Fruit fly (Drosophila melanogaster): ENCODE data around the gene CG43348.
A peak's percentile ranks its signal among the peaks of the same experiment; 100 is the strongest.

CG43348 gene

DNA sequence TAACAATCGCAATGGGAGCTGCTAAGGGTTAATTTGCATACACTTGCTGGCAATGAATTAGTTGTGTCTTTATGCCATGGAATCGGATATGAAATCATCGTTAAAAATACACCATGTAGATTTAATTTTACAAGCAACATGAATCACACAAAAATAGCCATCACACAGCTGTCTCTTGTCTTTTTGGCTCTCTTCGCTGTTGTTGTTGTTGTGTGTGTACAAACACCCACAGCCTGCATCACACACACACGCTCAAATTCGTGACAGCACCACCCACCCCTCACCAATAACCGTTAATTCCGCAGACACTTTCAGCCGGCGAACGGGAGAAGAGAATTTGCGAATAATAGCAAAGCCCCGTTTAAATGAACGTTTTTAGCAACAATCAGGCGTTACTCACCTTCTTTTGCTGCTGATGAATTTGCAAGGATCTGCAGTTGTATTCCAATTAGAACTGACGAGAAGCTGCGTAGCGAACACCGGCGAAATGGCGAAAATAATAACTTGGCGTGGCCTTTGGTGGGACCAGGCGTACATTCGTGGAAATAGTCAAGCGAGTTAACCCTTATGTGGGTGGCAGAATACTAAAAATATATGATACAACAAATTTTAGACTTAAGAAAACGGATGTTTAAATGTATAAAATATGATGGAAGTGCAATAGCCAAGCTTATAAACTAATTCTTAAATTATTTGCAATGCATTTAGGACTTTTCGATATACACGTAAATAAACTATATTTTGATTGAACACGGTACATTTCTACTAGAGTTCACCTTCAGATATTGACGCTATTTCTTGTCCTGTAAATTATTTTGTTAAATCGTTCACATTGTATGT is 41.3 kb upstream of the CG43348 start, which contains the start of gene capt (continued):
- TF ChIP-seq PHDP (tag; optimal IDR thresholded peaks at IDR 0.05) (peak; percentile 35), Hand (GFP tag; optimal IDR thresholded peaks at IDR 0.05) (no peak), trem (tag; optimal IDR thresholded peaks at IDR 0.05) (peak; percentile 9), sna (GFP tag; IDR thresholded peaks at IDR 0.05; ENCODE audit: partially characterized antibody) (no peak), CG11456 (GFP tag; IDR thresholded peaks at IDR 0.05) (peak; percentile 62; the same call in 1 of the 3 replicates), emc (GFP tag; optimal IDR thresholded peaks at IDR 0.05) (no peak), tup (GFP tag; optimal IDR thresholded peaks at IDR 0.05) (no peak), CG12104 (GFP tag; optimal IDR thresholded peaks at IDR 0.05) (peak; percentile 65), CG11723 (GFP tag; optimal IDR thresholded peaks at IDR 0.05) (peak; percentile 26), BtbVII (GFP tag; optimal IDR thresholded peaks at IDR 0.05) (peak; percentile 22), CG3281 (GFP tag; optimal IDR thresholded peaks at IDR 0.05) (no peak), otp (GFP tag; IDR thresholded peaks at IDR 0.05) (no peak), zfh2 (GFP tag; optimal IDR thresholded peaks at IDR 0.05) (peak; percentile 42), CG17802 (tag; optimal IDR thresholded peaks at IDR 0.05) (no peak), sc (optimal IDR thresholded peaks at IDR 0.05) (no peak), sc (GFP tag; optimal IDR thresholded peaks at IDR 0.05) (no peak), H2.0 (GFP tag; IDR thresholded peaks at IDR 0.05) (0 out of 2 replicates have a peak, but pooled peaks have one; percentile 7), CG3163 (GFP tag; optimal IDR thresholded peaks at IDR 0.05) (no peak), btn (GFP tag; optimal IDR thresholded peaks at IDR 0.05) (no peak), CG10959 (GFP tag; IDR thresholded peaks at IDR 0.05) (peak; percentile 89), Abd-B (GFP tag; optimal IDR thresholded peaks at IDR 0.05) (peak; percentile 46), Rx (GFP tag; IDR thresholded peaks at IDR 0.05) (peak; percentile 25; the same call in 1 of the 2 replicates), slp2 (GFP tag; optimal IDR thresholded peaks at IDR 0.05) (peak; percentile 18), ind (GFP tag; optimal IDR thresholded peaks at IDR 0.05) (peak; percentile 52), CG31365 (tag; optimal IDR thresholded peaks at IDR 0.05) (no peak), CG3995 (GFP tag; optimal IDR thresholded peaks at IDR 0.05) (peak; percentile 8), sr (GFP tag; IDR thresholded peaks at IDR 0.05) (peak; percentile 86), Trl (optimal IDR thresholded peaks at IDR 0.05) (peak in 1 of 2 experiments; percentile 30), Trl (GFP tag; optimal IDR thresholded peaks at IDR 0.05) (no peak), Hsf (GFP tag; optimal IDR thresholded peaks at IDR 0.05) (peak; percentile 62), Ptx1 (GFP tag; IDR thresholded peaks at IDR 0.05) (0 out of 2 replicates have a peak, but pooled peaks have one; percentile 29), CG17612 (GFP tag; IDR thresholded peaks at IDR 0.05) (no peak), Gug (GFP tag; IDR thresholded peaks at IDR 0.05) (0 out of 4 replicates have a peak, but pooled peaks have one; percentile 16), Dp (GFP tag; optimal IDR thresholded peaks at IDR 0.05) (no peak), Atf-2 (GFP tag; optimal IDR thresholded peaks at IDR 0.05) (no peak), CG17361 (GFP tag; IDR thresholded peaks at IDR 0.05) (peak; percentile 58; the same call in 2 of the 3 replicates), eyg (GFP tag; optimal IDR thresholded peaks at IDR 0.05) (no peak), org-1 (GFP tag; optimal IDR thresholded peaks at IDR 0.05) (no peak), CG17829 (tag; optimal IDR thresholded peaks at IDR 0.05) (peak; percentile 18), dmrt11E (tag; optimal IDR thresholded peaks at IDR 0.05) (peak; percentile 14), CG6272 (GFP tag; IDR thresholded peaks at IDR 0.05) (no peak), Xbp1 (GFP tag; optimal IDR thresholded peaks at IDR 0.05) (peak; percentile 44), sqz (GFP tag; optimal IDR thresholded peaks at IDR 0.05) (no peak), Xrp1 (GFP tag; IDR thresholded peaks at IDR 0.05) (peak; percentile 18; the same call in 1 of the 2 replicates), CG42726 (GFP tag; IDR thresholded peaks at IDR 0.05; ENCODE audit: partially characterized antibody) (peak; percentile 52; the same call in 1 of the 2 replicates), ewg (GFP tag; optimal IDR thresholded peaks at IDR 0.05) (peak; percentile 5), Meics (GFP tag; optimal IDR thresholded peaks at IDR 0.05) (peak; percentile 26), Taf1 (GFP tag; IDR thresholded peaks at IDR 0.05) (peak; percentile 53; the same call in 1 of the 2 replicates), CG12659 (GFP tag; optimal IDR thresholded peaks at IDR 0.05) (peak; percentile 28), crol (GFP tag; IDR thresholded peaks at IDR 0.05) (peak; percentile 90)

Measured in whole organism, embryonic.